Worm (Caenorhabditis elegans) whole organism, L1 larva: ENCODE results near the gene nhr-291.

ENCODE experiments used
- efl-1 ChIP-seq, 4 experiments: fragments of 150-350 bp; optimal IDR thresholded peaks in 3 of 4; peaks in 1 of 4; 1 replicate in 1 of 4; 2 replicates in 3 of 4; lab custom pipeline; 2014; ENCODE audit warnings: missing biosample characterization in 2 of 4, missing genetic modification characterization in 2 of 4, missing genetic modification reagents in 2 of 4
- lsy-2 ChIP-seq, 2 experiments: fragments of 150-350 bp; optimal IDR thresholded peaks; 2 replicates each; lab custom pipeline; 2014; ENCODE audit warnings: missing biosample characterization in 2 of 2, missing genetic modification characterization in 2 of 2

- TF ChIP-seq lsy-2 (tag; optimal IDR thresholded peaks at IDR 0.05; lab: Kevin White, UChicago) = no peak
- no peak for TF ChIP-seq efl-1 (optimal IDR thresholded peaks at IDR 0.05; lab: Kevin White, UChicago)
- no peak for TF ChIP-seq efl-1 (GFP tag; optimal IDR thresholded peaks at IDR 0.05 in 1 of 2; lab: Kevin White, UChicago)
Measured at ce11 chrV:15337405-15337804, 18.6 kb downstream of the nhr-291 start, which contains the start of gene wrt-7.
